Fruit fly (Drosophila melanogaster): ENCODE data around the gene Spt6.

Gene Spt6

DNA sequence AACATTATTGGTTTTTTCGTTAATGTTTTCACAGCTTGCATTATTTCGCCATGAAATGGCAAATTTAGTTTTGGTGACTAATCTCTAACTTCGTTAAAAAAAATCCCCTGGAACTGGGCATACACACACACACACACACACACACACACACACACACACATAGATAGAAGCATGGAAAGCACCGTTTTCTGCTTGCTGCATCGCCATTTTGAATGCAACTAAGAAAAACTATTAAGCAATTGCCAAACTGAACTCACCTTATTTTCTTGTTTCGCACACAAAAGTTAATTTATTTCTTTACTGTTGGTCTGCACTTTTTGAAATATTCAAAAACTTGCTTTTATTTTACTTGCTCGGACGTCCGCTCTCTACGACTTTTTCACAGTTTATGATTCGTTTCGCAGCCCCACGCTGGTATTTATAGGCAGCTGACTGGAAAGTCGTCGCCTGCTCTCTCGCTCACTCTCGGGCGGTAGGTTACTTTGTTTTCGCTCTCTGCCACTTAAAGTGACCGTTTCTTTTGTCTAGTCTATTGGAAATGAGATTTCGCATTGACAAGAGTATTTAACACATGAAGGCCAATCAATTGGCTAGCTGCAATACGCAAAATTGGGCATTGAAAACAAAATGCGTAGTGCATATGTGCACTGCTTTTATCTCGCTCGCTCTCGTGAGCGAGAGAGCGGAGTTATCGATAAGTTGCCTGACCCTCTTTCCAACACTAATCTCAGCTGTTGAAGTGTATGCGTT is 11.5 kb downstream of the Spt6 start:
- TF ChIP-seq Hr83 (GFP tag; optimal IDR thresholded peaks at IDR 0.05; ENCODE audit: poor library complexity, severe bottlenecking) = peak; percentile 60
- TF ChIP-seq fru (GFP tag; optimal IDR thresholded peaks at IDR 0.05) = peak; percentile 9
- peak; percentile 50 for TF ChIP-seq br (GFP tag; optimal IDR thresholded peaks at IDR 0.05)
- TF ChIP-seq dsf (GFP tag; optimal IDR thresholded peaks at IDR 0.05; ENCODE audit: borderline replicate concordance) = no peak
- TF ChIP-seq CG32264 (GFP tag; optimal IDR thresholded peaks at IDR 0.05) = no peak
- TF ChIP-seq lola (GFP tag; optimal IDR thresholded peaks at IDR 0.05) = no peak
- TF ChIP-seq Sp1 (GFP tag; optimal IDR thresholded peaks at IDR 0.05) = peak; percentile 54
- peak; percentile 6 for TF ChIP-seq OdsH (GFP tag; optimal IDR thresholded peaks at IDR 0.05)
- TF ChIP-seq Abd-B (GFP tag; optimal IDR thresholded peaks at IDR 0.05) = no peak
- peak; percentile 12 for TF ChIP-seq Dif (GFP tag; optimal IDR thresholded peaks at IDR 0.05; ENCODE audit: partially characterized antibody)
- TF ChIP-seq rgr (GFP tag; optimal IDR thresholded peaks at IDR 0.05) = peak; percentile 22
- TF ChIP-seq sage (GFP tag; optimal IDR thresholded peaks at IDR 0.05) = no peak
- TF ChIP-seq h (GFP tag; optimal IDR thresholded peaks at IDR 0.05) = peak; percentile 43
- TF ChIP-seq CG9705 (GFP tag; optimal IDR thresholded peaks at IDR 0.05) = no peak
- TF ChIP-seq dl (GFP tag; optimal IDR thresholded peaks at IDR 0.05; ENCODE audit: insufficient read depth in 1 of 2, partially characterized antibody in 2 of 2) = no peak
- TF ChIP-seq woc (GFP tag; optimal IDR thresholded peaks at IDR 0.05) = peak; percentile 5
- peak; percentile 11 for TF ChIP-seq sv (GFP tag; optimal IDR thresholded peaks at IDR 0.05)
- TF ChIP-seq foxo (GFP tag; optimal IDR thresholded peaks at IDR 0.05) = peak in 1 of 2 experiments; percentile 24
- TF ChIP-seq GATAd (GFP tag; optimal IDR thresholded peaks at IDR 0.05) = no peak
- TF ChIP-seq Rel (GFP tag; optimal IDR thresholded peaks at IDR 0.05) = no peak
- peak; percentile 98 for TF ChIP-seq Rel (tag; optimal IDR thresholded peaks at IDR 0.05)

DNA sequence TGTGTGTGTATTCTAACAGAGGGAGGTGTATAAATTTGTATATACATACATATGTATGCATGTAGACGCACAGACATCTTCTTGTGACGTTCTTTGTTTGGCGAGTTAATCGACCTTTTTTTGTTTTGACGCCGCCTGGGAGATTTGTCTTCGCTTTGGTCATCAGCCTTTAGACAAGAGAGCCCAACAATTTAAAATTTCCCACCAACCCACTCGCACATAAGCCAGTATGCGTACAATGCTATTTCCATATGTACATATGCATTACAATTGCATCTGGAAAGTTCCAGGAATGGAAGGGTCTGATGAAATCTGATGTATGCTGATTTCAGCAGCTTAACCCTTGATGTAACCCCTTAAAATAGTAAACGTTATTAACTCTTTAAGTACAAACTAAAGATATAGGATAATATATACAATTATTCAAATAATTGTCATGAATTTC is 12.1 kb downstream of the Spt6 start, which contains the start of gene Ubi-p5E:
Ubi-p5E (minus strand) TSS at position 19 of the 445 bp plus-strand sequence.
- TF ChIP-seq lola (GFP tag; optimal IDR thresholded peaks at IDR 0.05) (no peak), Hr83 (GFP tag; optimal IDR thresholded peaks at IDR 0.05; ENCODE audit: poor library complexity, severe bottlenecking) (peak; percentile 46), foxo (GFP tag; optimal IDR thresholded peaks at IDR 0.05) (no peak), Dfd (GFP tag; optimal IDR thresholded peaks at IDR 0.05) (no peak), sage (GFP tag; optimal IDR thresholded peaks at IDR 0.05) (no peak)

dm6 chrX:6283470-6283869 is 15.9 kb downstream of the Spt6 start, which contains the start of gene CG11700:
Gene CG11700 (minus strand): TSS chrX:6283575.
- TF ChIP-seq Rel (GFP tag; optimal IDR thresholded peaks at IDR 0.05) (no peak), Rel (tag; optimal IDR thresholded peaks at IDR 0.05) (peak; percentile 43), N (GFP tag; optimal IDR thresholded peaks at IDR 0.05) (no peak)

DNA sequence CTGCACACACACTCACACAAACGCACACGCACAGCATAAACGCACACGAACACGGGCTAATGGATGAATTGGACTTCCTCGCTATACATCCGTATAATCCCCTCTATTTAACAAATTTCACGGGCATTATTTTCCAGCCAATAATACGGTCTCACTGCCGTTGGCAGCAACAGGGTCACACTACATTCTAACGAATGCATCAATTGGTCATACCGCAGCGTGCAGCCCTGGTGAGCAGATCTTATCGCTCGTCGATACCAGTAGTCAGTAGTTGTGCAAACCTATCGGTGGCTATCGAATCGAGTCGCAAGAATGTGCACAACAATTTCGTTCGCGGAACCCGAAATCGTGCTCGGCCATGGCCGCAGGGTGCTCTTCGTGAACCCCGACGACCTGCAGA is 20.2 kb downstream of the Spt6 start, which contains the start of the genes Top3beta and wuho:
Top3beta (minus strand) TSS at position 149 of the 400 bp plus-strand sequence.
wuho (plus strand) TSS at position 259 of the 400 bp plus-strand sequence.
- TF ChIP-seq brk (GFP tag; optimal IDR thresholded peaks at IDR 0.05) (no peak), h (GFP tag; optimal IDR thresholded peaks at IDR 0.05) (peak; percentile 63), CG9705 (GFP tag; optimal IDR thresholded peaks at IDR 0.05) (no peak), Hr78 (GFP tag; optimal IDR thresholded peaks at IDR 0.05) (no peak), psq (GFP tag; optimal IDR thresholded peaks at IDR 0.05) (peak; percentile 19), jim (GFP tag; optimal IDR thresholded peaks at IDR 0.05) (no peak), Dif (GFP tag; optimal IDR thresholded peaks at IDR 0.05; ENCODE audit: partially characterized antibody) (peak; percentile 22), Rel (GFP tag; optimal IDR thresholded peaks at IDR 0.05) (no peak), Rel (tag; optimal IDR thresholded peaks at IDR 0.05) (peak; percentile 99), Jra (GFP tag; optimal IDR thresholded peaks at IDR 0.05) (no peak), Vsx2 (GFP tag; optimal IDR thresholded peaks at IDR 0.05; ENCODE audit: partially characterized antibody) (no peak), Abd-B (GFP tag; optimal IDR thresholded peaks at IDR 0.05) (no peak), Sp1 (GFP tag; optimal IDR thresholded peaks at IDR 0.05) (peak; percentile 44), OdsH (GFP tag; optimal IDR thresholded peaks at IDR 0.05) (peak; percentile 29), Hr83 (GFP tag; optimal IDR thresholded peaks at IDR 0.05; ENCODE audit: poor library complexity, severe bottlenecking) (peak; percentile 1), rgr (GFP tag; optimal IDR thresholded peaks at IDR 0.05) (peak; percentile 68), HLH106 (tag; optimal IDR thresholded peaks at IDR 0.05) (peak; percentile 41), ey (GFP tag; optimal IDR thresholded peaks at IDR 0.05) (peak; percentile 37), sv (GFP tag; optimal IDR thresholded peaks at IDR 0.05) (peak; percentile 16), Myc (optimal IDR thresholded peaks at IDR 0.05) (peak; percentile 24), usp (GFP tag; optimal IDR thresholded peaks at IDR 0.05) (no peak), br (GFP tag; optimal IDR thresholded peaks at IDR 0.05) (no peak)
